Fruit fly (Drosophila melanogaster) whole organism, prepupa: ENCODE results near the gene CG14721.

Experiments
- Blimp-1 ChIP-seq: fragments of 200-800 bp; sonication (Bioruptor generic); optimal IDR thresholded peaks from 3 replicates; lab custom pipeline; 2017; ENCODE audit warnings: missing biosample characterization, missing genetic modification characterization, mild to moderate bottlenecking, moderate library complexity, missing genetic modification reagents
- CG10631 ChIP-seq: fragments of 200-800 bp; sonication (Bioruptor generic); optimal IDR thresholded peaks from 2 replicates; lab custom pipeline; 2016; ENCODE audit warnings: missing biosample characterization, missing genetic modification characterization
- CG10669 ChIP-seq: fragments of 200-800 bp; sonication (Bioruptor generic); optimal IDR thresholded peaks from 3 replicates; lab custom pipeline; 2018; ENCODE audit warnings: missing biosample characterization, mild to moderate bottlenecking, missing genetic modification characterization, moderate library complexity
- CG11294 ChIP-seq: fragments of 200-800 bp; sonication (Bioruptor generic); IDR thresholded peaks from 2 replicates; pipeline ENCODE4 v1.3.6; 2022; ENCODE audit warnings: missing biosample characterization, missing genetic modification characterization
- CG11762 ChIP-seq: fragments of 200-800 bp; sonication (Bioruptor generic); optimal IDR thresholded peaks from 3 replicates; lab custom pipeline; 2016; ENCODE audit warnings: missing biosample characterization, missing genetic modification characterization; ENCODE audit not compliant: insufficient read depth
- CG15336 ChIP-seq: fragments of 200-800 bp; sonication (Bioruptor generic); IDR thresholded peaks from 2 replicates; pipeline ENCODE4 v1.3.6; 2022; ENCODE audit warnings: missing biosample characterization, missing genetic modification characterization
- CG1621 ChIP-seq: fragments of 200-800 bp; sonication (Bioruptor generic); optimal IDR thresholded peaks from 3 replicates; lab custom pipeline; 2018; ENCODE audit warnings: missing biosample characterization, mild to moderate bottlenecking, missing genetic modification characterization
- CG16779 ChIP-seq: fragments of 200-800 bp; sonication (Bioruptor generic); optimal IDR thresholded peaks from 3 replicates; lab custom pipeline; 2017; ENCODE audit warnings: missing biosample characterization, mild to moderate bottlenecking, missing genetic modification characterization
- CG3032 ChIP-seq: fragments of 200-800 bp; optimal IDR thresholded peaks from 2 replicates; lab custom pipeline; 2019; ENCODE audit warnings: missing biosample characterization, mild to moderate bottlenecking, missing genetic modification characterization, moderate library complexity
- CG31627 ChIP-seq: fragments of 200-800 bp; sonication (Bioruptor generic); optimal IDR thresholded peaks from 3 replicates; lab custom pipeline; 2016; ENCODE audit warnings: missing biosample characterization, missing genetic modification characterization
- CG32006 ChIP-seq: fragments of 200-800 bp; sonication (Bioruptor generic); optimal IDR thresholded peaks from 3 replicates; lab custom pipeline; 2017; ENCODE audit warnings: missing biosample characterization, mild to moderate bottlenecking, missing genetic modification characterization
- CG4318 ChIP-seq: fragments of 200-800 bp; sonication (Bioruptor generic); optimal IDR thresholded peaks from 3 replicates; lab custom pipeline; 2017; ENCODE audit warnings: missing biosample characterization, mild to moderate bottlenecking, missing genetic modification characterization
- CG6163 ChIP-seq: fragments of 200-800 bp; sonication (Bioruptor generic); IDR thresholded peaks from 3 replicates; pipeline ENCODE4 v1.3.6; 2022; ENCODE audit warnings: missing biosample characterization, missing genetic modification characterization
- CG6808 ChIP-seq: fragments of 200-800 bp; sonication (Bioruptor generic); optimal IDR thresholded peaks from 3 replicates; lab custom pipeline; 2017; ENCODE audit warnings: missing biosample characterization, missing genetic modification characterization, mild to moderate bottlenecking, moderate library complexity, missing genetic modification reagents
- CG6854 ChIP-seq: fragments of 200-800 bp; sonication (Bioruptor generic); optimal IDR thresholded peaks from 2 replicates; lab custom pipeline; 2017; ENCODE audit warnings: missing biosample characterization, mild to moderate bottlenecking, missing genetic modification characterization
- CG8119 ChIP-seq: fragments of 200-800 bp; sonication (Bioruptor generic); IDR thresholded peaks from 3 replicates; pipeline ENCODE4 v1.3.6; 2022; ENCODE audit warnings: missing biosample characterization, missing genetic modification characterization
- CG8632 ChIP-seq: fragments of 200-800 bp; sonication (Bioruptor generic); optimal IDR thresholded peaks from 3 replicates; lab custom pipeline; 2016; ENCODE audit warnings: missing biosample characterization, missing genetic modification characterization
- CG9139 ChIP-seq: fragments of 200-800 bp; sonication (Bioruptor generic); optimal IDR thresholded peaks from 3 replicates; lab custom pipeline; 2017; ENCODE audit warnings: missing biosample characterization, mild to moderate bottlenecking, missing genetic modification characterization
- Eip78C ChIP-seq: fragments of 200-800 bp; sonication (Bioruptor generic); peaks from one replicate; lab custom pipeline; 2016; ENCODE audit warnings: missing biosample characterization, missing genetic modification characterization
- Ets96B ChIP-seq: fragments of 200-800 bp; optimal IDR thresholded peaks from 2 replicates; lab custom pipeline; 2019; ENCODE audit warnings: missing biosample characterization, mild to moderate bottlenecking, missing genetic modification characterization, moderate library complexity
- Gug ChIP-seq: fragments of 200-800 bp; sonication (Bioruptor generic); IDR thresholded peaks from 2 replicates; pipeline ENCODE4 v1.3.6; 2022; ENCODE audit warnings: missing biosample characterization, missing genetic modification characterization
- Hr38 ChIP-seq: sonication (Bioruptor generic); optimal IDR thresholded peaks from 2 replicates; lab custom pipeline; 2016; ENCODE audit warnings: missing biosample characterization, missing genetic modification characterization
- Lpt ChIP-seq: fragments of 200-800 bp; sonication (Bioruptor generic); optimal IDR thresholded peaks from 3 replicates; lab custom pipeline; 2016; ENCODE audit warnings: missing biosample characterization, missing genetic modification characterization
- Met ChIP-seq: fragments of 200-800 bp; sonication (Bioruptor generic); optimal IDR thresholded peaks from 3 replicates; lab custom pipeline; 2016; ENCODE audit warnings: missing biosample characterization, missing genetic modification characterization
- Sox102F ChIP-seq: fragments of 200-800 bp; sonication (Bioruptor generic); optimal IDR thresholded peaks from 2 replicates; lab custom pipeline; 2016; ENCODE audit warnings: missing biosample characterization, mild to moderate bottlenecking, missing genetic modification characterization
- Sox14 ChIP-seq: fragments of 200-800 bp; sonication (Bioruptor generic); optimal IDR thresholded peaks from 3 replicates; lab custom pipeline; 2016; ENCODE audit warnings: missing biosample characterization, missing genetic modification characterization
- eg ChIP-seq: fragments of 200-800 bp; sonication (Bioruptor generic); IDR thresholded peaks from 3 replicates; pipeline ENCODE4 v1.3.6; 2022; ENCODE audit warnings: missing biosample characterization, missing genetic modification characterization
- esn ChIP-seq: fragments of 200-800 bp; sonication (Bioruptor generic); optimal IDR thresholded peaks from 2 replicates; lab custom pipeline; 2016; ENCODE audit warnings: missing biosample characterization, mild to moderate bottlenecking, missing genetic modification characterization, moderate library complexity
- fd59A ChIP-seq: fragments of 200-800 bp; sonication (Bioruptor generic); optimal IDR thresholded peaks from 2 replicates; lab custom pipeline; 2017; ENCODE audit warnings: missing biosample characterization, mild to moderate bottlenecking, missing genetic modification characterization, missing genetic modification reagents
- fd85E ChIP-seq: fragments of 200-800 bp; sonication (Bioruptor generic); optimal IDR thresholded peaks from 3 replicates; lab custom pipeline; 2016; ENCODE audit warnings: missing biosample characterization, missing genetic modification characterization
- fkh ChIP-seq: fragments of 200-800 bp; sonication (Bioruptor generic); optimal IDR thresholded peaks from 3 replicates; lab custom pipeline; 2017; ENCODE audit warnings: missing biosample characterization, mild to moderate bottlenecking, missing genetic modification characterization, moderate library complexity
- net ChIP-seq: fragments of 200-800 bp; sonication (Bioruptor generic); optimal IDR thresholded peaks from 3 replicates; lab custom pipeline; 2016; ENCODE audit warnings: missing biosample characterization, missing genetic modification characterization
- pdm3 ChIP-seq: fragments of 200-800 bp; sonication (Bioruptor generic); optimal IDR thresholded peaks from 3 replicates; lab custom pipeline; 2016; ENCODE audit warnings: missing biosample characterization, missing genetic modification characterization
- salr ChIP-seq, 2 experiments: fragments of 200-800 bp; sonication (Bioruptor generic); optimal IDR thresholded peaks; 3 replicates each; lab custom pipeline; 2016 to 2018; ENCODE audit warnings: missing biosample characterization in 2 of 2, missing genetic modification characterization in 2 of 2, mild to moderate bottlenecking in 1 of 2
- svp ChIP-seq: fragments of 200-800 bp; sonication (Bioruptor generic); peaks from one replicate; lab custom pipeline; 2016; ENCODE audit warnings: missing biosample characterization, missing genetic modification characterization
- vri ChIP-seq: fragments of 200-800 bp; sonication (Bioruptor generic); optimal IDR thresholded peaks from 3 replicates; lab custom pipeline; 2016; ENCODE audit warnings: missing biosample characterization, mild to moderate bottlenecking, missing genetic modification characterization

Gene CG14721

DNA sequence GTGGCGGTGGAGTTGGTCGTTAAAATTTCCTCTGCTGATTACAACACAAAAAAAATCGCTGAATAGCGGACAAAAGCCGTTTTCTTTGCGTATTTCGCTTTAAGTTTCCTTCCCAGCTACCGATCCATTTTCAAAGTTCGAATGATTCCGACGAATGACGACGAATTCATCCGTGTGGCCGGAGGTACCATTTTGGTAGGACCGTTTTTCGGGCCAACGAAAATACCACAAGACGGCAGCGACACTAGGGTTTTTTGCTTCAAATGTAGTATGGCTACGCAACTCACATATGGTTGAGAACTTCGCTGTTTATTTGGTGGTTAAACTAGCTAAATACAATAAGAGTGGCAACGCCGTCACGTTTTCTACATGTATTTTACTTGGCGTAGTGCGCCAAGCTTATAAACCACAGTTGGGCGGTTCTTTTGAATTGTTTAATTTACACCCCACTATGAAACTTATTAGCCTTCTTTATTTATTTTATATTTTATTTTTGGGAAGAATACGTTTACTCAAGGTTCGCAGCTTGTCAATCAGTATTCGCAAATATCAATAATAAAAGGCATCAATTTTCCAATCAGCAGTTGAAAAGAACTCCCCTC lies 29.1 kb downstream of the CG14721 start, which contains the start of gene Lk6 (continued):
- TF ChIP-seq salr (GFP tag; optimal IDR thresholded peaks at IDR 0.05; lab: Kevin White, UChicago) (peak in 1 of 2 experiments; percentile 0), CG6854 (GFP tag; lab: Kevin White, UChicago) (peak; percentile 90), CG1621 (tag; lab: Kevin White, UChicago) (peak; percentile 69)

DNA sequence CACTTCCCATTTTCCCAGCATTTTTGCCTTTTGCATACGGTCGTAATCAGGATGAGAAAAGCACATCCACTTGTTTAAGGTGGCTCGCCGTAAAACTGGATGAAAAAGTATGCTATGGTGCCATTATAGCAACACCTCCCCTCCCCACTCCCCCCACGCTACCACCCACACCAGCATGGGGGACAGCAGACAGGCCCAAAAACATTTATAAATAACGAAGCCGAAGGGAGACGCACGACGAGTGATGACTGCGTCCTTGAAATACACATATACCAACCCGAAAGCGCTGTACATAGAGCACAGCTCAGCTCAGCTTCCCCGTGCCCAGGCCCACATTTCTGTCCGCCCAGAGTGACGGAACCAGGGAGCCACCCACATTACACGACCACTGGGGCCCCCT lies 35.5 kb downstream of the CG14721 start:
- TF ChIP-seq CG31627 (GFP tag; lab: Kevin White, UChicago), result no peak
- TF ChIP-seq salr (GFP tag; optimal IDR thresholded peaks at IDR 0.05; lab: Kevin White, UChicago), result no peak
- TF ChIP-seq CG9139 (GFP tag; lab: Kevin White, UChicago), result no peak
- no peak for TF ChIP-seq svp
- no peak for TF ChIP-seq Gug (GFP tag; lab: Robert Waterston, UW)
- TF ChIP-seq CG11294 (GFP tag; lab: Robert Waterston, UW), result no peak

DNA sequence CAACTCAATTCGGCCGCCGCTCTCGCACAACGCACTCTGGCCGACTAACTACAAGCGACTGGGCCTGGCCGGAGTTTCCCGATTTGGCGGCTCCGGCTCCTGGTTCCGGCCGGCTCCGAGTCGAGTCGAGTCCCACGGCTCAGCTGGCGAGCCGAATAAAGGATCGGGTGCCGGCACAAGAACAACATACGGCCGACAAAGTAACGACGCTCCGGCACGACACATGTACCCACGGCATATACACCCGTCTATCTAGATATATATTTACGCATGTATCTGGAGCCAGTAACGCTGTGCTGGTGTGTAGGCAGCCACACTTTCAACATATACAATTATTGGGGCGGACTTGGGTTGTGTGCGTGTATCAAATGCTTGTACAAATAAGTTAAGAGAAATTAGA lies 36.2 kb downstream of the CG14721 start:
- no peak for TF ChIP-seq Blimp-1 (GFP tag; lab: Kevin White, UChicago)
- peak; percentile 31 for TF ChIP-seq Eip78C (GFP tag; lab: Kevin White, UChicago)
- TF ChIP-seq, all 60 proteins: peak for 1

DNA sequence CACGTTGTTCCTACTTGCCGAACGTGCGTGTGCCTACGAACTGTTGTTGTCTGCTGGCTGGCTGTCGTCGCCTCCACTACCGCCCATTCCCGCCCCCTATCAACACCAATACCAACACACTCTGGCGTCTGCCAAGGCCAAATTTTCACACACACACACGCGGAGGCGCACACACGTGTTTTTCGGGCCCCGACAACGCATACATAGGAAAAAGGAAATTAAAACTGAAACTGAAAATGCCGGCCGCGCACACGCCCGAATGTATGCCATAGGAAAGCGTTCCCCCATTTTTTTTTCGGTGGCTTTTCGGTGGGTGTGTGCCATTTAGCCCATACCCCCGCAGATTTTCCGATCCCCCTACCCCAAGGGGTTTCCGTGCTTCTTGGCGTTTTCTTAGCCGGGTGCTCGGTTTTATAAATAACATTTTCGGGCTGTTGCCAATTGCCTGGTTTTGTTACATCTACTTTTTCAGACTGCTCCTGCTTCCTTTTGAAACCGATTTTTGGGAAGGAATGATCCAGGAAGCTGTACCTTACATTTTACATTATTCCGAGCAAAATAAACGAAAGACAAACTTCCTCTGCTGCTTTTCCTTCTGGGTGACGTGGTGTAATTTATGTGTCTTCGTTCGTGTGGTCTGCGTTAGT lies 37.1 kb downstream of the CG14721 start:
- TF ChIP-seq Lpt (GFP tag; lab: Kevin White, UChicago) (no peak), CG8632 (GFP tag; lab: Kevin White, UChicago) (no peak), CG6808 (GFP tag; lab: Kevin White, UChicago) (no peak), vri (GFP tag; lab: Kevin White, UChicago) (no peak), salr (GFP tag; optimal IDR thresholded peaks at IDR 0.05; lab: Kevin White, UChicago) (no peak), Met (GFP tag; lab: Kevin White, UChicago) (no peak), fkh (GFP tag; lab: Kevin White, UChicago) (no peak)
- TF ChIP-seq, all 60 proteins: peak for 0

DNA sequence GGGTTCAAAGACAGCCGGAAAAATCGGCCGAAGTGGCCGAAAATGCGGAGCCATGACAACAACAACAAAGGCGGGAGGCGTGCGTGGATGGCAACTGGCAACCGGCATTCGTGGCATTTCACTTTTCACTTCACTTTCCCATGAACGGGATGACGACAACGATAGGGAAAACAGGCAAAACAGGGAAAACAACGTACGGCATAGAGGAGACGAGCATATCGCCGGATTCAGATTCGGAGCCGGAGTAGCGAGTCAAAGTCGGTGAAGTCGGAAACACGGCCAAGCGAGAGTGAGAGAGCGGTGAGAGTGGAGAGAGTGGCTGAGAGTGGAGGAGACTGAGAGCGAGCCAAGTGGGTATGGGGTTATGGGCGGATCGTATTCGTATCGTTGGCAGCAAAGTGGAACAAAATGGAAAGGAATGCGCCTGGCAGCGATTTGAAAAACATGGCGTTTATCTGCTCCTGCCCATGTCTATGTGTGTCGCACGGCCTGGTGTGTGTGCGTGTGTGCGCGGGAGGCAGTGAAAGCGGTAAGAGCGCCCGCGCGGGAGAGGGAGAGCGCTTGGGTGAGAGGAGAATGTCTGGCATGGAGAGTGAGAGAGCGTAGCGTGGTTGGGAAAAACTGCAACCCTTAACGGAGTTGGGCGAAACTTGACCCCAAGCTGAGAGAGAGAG lies 38.2 kb downstream of the CG14721 start:
- TF ChIP-seq CG8119 (GFP tag; lab: Robert Waterston, UW) (peak; percentile 50; the same call in 1 of the 3 replicates), CG1621 (tag; lab: Kevin White, UChicago) (peak; percentile 44), Lpt (GFP tag; lab: Kevin White, UChicago) (no peak), CG11762 (GFP tag; lab: Kevin White, UChicago) (no peak), CG15336 (GFP tag; lab: Robert Waterston, UW) (peak; percentile 38), Eip78C (GFP tag; lab: Kevin White, UChicago) (peak; percentile 37), Blimp-1 (GFP tag; lab: Kevin White, UChicago) (peak; percentile 70), CG6854 (GFP tag; lab: Kevin White, UChicago) (peak; percentile 27), vri (GFP tag; lab: Kevin White, UChicago) (no peak), CG32006 (peak; percentile 0), CG6163 (0 out of 3 replicates have a peak, but pooled peaks have one; percentile 53)

DNA sequence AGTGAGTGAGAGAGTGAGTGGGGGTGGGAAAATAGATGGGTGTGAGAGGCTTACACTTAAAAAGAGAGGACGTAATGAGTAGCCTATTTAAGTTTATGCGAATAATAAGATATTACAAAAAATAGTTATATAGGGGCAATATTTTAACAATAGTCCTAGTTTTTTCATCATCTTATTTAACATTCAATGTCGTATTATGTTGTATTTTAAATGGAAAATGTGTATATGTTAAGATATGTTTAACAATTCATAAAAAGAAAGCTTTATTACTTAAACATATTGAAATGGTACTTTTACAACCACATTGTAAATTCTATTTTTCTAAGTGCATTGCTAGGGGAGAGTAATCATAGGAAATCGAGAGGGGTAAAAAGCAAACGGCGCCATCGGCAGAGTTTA lies 38.8 kb downstream of the CG14721 start:
- TF ChIP-seq CG15336 (GFP tag; lab: Robert Waterston, UW) (peak; percentile 42), fd59A (no peak), Sox102F (GFP tag; lab: Kevin White, UChicago) (peak; percentile 3), Ets96B (tag; lab: Kevin White, UChicago) (peak; percentile 73), CG3032 (peak; percentile 68), esn (GFP tag; lab: Kevin White, UChicago) (peak; percentile 51), eg (GFP tag; lab: Robert Waterston, UW) (no peak), CG10669 (peak; percentile 38), CG4318 (GFP tag; lab: Kevin White, UChicago) (no peak), svp (no peak), Lpt (GFP tag; lab: Kevin White, UChicago) (no peak), CG10631 (GFP tag; lab: Kevin White, UChicago) (peak; percentile 53), net (GFP tag; lab: Kevin White, UChicago) (peak; percentile 41), Sox14 (peak; percentile 24), Blimp-1 (GFP tag; lab: Kevin White, UChicago) (no peak), Hr38 (GFP tag; lab: Kevin White, UChicago) (no peak), Gug (GFP tag; lab: Robert Waterston, UW) (no peak), fd85E (GFP tag; lab: Kevin White, UChicago) (no peak), CG16779 (tag; lab: Kevin White, UChicago) (no peak), CG6854 (GFP tag; lab: Kevin White, UChicago) (no peak), CG31627 (GFP tag; lab: Kevin White, UChicago) (peak; percentile 27), pdm3 (GFP tag; lab: Kevin White, UChicago) (peak; percentile 36)
